Worm (Caenorhabditis elegans) whole organism, L3 larva: ENCODE results near the gene T10H4.13.

ENCODE experiments used
- elt-1 ChIP-seq: fragments of 150-350 bp; optimal IDR thresholded peaks from 2 replicates; lab custom pipeline; 2014; ENCODE audit warnings: missing biosample characterization, missing genetic modification characterization
- eor-1 ChIP-seq, 2 experiments: fragments of 150-350 bp; optimal IDR thresholded peaks; 2 replicates each; lab custom pipeline; 2014 to 2018; ENCODE audit warnings: missing biosample characterization in 2 of 2, missing genetic modification characterization in 2 of 2
- fkh-10 ChIP-seq: sonication (generic microtip); optimal IDR thresholded peaks from 2 replicates; lab custom pipeline; 2017; ENCODE audit warnings: missing biosample characterization, missing genetic modification reagents, missing genetic modification characterization
- nfya-1 ChIP-seq: sonication (generic microtip); optimal IDR thresholded peaks from 2 replicates; lab custom pipeline; 2017; ENCODE audit warnings: missing genetic modification characterization, mild to moderate bottlenecking, missing compliant biosample characterization, antibody characterized with exemption, moderate library complexity; ENCODE audit not compliant: insufficient read depth
- nhr-237 ChIP-seq: fragments of 150-350 bp; optimal IDR thresholded peaks from 2 replicates; lab custom pipeline; 2014; ENCODE audit warnings: missing biosample characterization, missing genetic modification characterization
- ztf-11 ChIP-seq: fragments of 150-350 bp; optimal IDR thresholded peaks from 2 replicates; lab custom pipeline; 2014; ENCODE audit warnings: missing biosample characterization, missing genetic modification characterization

- TF ChIP-seq ztf-11 (tag; lab: Kevin White, UChicago) (no peak), fkh-10 (GFP tag; lab: Kevin White, UChicago) (no peak), nfya-1 (tag; lab: Kevin White, UChicago) (no peak), eor-1 (tag; optimal IDR thresholded peaks at IDR 0.05; lab: Kevin White, UChicago) (no peak), nhr-237 (tag; lab: Kevin White, UChicago) (no peak), elt-1 (tag; lab: Kevin White, UChicago) (no peak)
These were observed 31.3 kb upstream of the T10H4.13 start, which contains the start of gene cpr-3 for ce11 chrV:15298597-15298996.
